Worm (Caenorhabditis elegans) whole organism, L4/young adult: ENCODE data around the gene Y43C5A.3.

ENCODE experiments used
- W03F9.2 ChIP-seq: fragments of 150-350 bp; optimal IDR thresholded peaks from 2 replicates; lab custom pipeline; 2014; ENCODE audit warnings: missing biosample characterization, missing genetic modification characterization
- dao-5 ChIP-seq: sonication (generic microtip); optimal IDR thresholded peaks from 2 replicates; lab custom pipeline; 2016; ENCODE audit warnings: missing genotype, missing genetic modification characterization, moderate library complexity, missing compliant biosample characterization
- him-1 ChIP-seq: sonication (generic microtip); optimal IDR thresholded peaks from 2 replicates; lab custom pipeline; 2016; ENCODE audit warnings: missing genotype, missing genetic modification reagents, missing genetic modification characterization, missing compliant biosample characterization

DNA sequence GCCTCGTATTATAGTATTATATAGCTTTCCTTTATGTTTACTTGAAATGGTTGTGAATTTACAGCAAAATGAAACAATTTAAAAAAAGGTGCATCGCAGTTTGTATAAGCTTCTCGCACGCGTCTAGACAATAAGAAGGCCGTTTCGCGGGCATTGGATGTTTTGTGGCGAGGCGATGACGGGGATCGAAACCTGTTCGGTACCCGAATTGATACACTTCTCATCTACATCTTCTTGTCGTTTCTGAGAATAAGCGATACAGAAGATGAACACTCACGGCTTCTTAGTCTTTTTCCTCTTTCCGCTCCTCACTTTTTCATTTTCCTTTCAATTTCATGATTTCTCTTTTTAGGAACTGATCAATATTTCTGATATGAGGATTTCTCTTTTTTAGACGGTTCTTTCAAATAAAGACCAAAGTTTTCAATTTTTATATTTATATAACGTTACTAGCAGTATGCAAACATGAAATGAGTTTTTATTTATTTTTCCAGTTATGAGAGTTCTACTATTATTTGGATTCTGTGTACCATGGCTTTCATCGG lies 28.1 kb upstream of the Y43C5A.3 start, which contains the start of gene F01G10.10:
- no peak for TF ChIP-seq him-1
- TF ChIP-seq dao-5 (tag; lab: Kevin White, UChicago), result no peak
- TF ChIP-seq W03F9.2 (tag; lab: Kevin White, UChicago), result no peak
